Fruit fly (Drosophila melanogaster): Measurements from ENCODE around the gene GstO1.

Gene GstO1

DNA sequence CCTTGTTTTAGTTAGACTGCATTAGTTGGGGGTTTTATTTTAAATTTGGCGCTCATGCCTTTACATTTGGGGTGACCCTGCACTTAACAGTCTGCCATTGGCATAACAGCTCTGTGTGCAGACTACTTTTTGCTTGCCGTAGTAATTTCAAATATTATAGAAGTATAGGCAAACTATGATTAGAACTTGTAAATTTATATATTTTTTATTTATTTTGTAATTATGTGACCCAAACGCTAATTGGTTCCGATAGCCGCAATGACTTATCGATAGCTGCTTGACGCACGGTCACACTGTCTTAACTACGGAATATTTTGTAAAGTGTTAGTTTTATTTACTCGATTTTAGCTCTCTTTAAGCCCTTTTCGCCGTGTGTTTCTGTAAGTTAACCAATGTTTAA, 20.0 kb upstream of the GstO1 start, which contains the start of gene rhea:
TSS of gene rhea (plus strand) at position 292 of the 400 bp plus-strand sequence.
- TF ChIP-seq pan (optimal IDR thresholded peaks at IDR 0.05) (no peak), EcR (GFP tag; optimal IDR thresholded peaks at IDR 0.05) (no peak), Dll (optimal IDR thresholded peaks at IDR 0.05) (no peak), CG8478 (optimal IDR thresholded peaks at IDR 0.05) (no peak), usp (GFP tag; optimal IDR thresholded peaks at IDR 0.05) (no peak), psq (optimal IDR thresholded peaks at IDR 0.05) (no peak)

DNA sequence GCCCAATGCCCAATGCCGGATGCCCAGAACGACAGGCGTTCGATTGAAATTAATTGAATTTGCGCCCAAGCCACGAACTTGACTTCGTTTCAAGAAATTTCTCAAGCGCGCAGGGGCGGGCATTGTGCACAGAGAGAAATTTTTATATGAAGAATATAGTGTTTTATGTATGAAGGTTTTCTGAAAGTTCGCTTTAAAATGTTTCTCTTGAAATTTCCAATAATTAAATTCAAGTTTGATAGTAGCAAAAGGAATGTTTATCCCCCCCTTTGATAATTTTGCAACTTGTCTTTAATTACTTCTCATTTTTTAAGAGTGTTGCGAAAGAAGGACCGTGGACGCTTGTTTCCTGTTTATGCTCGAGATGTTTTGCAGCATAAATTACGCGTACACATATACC, 19.2 kb upstream of the GstO1 start:
- TF ChIP-seq psq (optimal IDR thresholded peaks at IDR 0.05) (no peak), CG8478 (optimal IDR thresholded peaks at IDR 0.05) (no peak), EcR (GFP tag; optimal IDR thresholded peaks at IDR 0.05) (no peak), usp (GFP tag; optimal IDR thresholded peaks at IDR 0.05) (no peak), Dll (optimal IDR thresholded peaks at IDR 0.05) (no peak), pan (optimal IDR thresholded peaks at IDR 0.05) (no peak)

dm6 chr3L:8542213-8542612, 17.5 kb upstream of the GstO1 start:
- TF ChIP-seq CG8478 (optimal IDR thresholded peaks at IDR 0.05) (no peak), Dll (optimal IDR thresholded peaks at IDR 0.05) (no peak), usp (GFP tag; optimal IDR thresholded peaks at IDR 0.05) (no peak), EcR (GFP tag; optimal IDR thresholded peaks at IDR 0.05) (no peak), pan (optimal IDR thresholded peaks at IDR 0.05) (no peak), psq (optimal IDR thresholded peaks at IDR 0.05) (no peak)

- no peak for TF ChIP-seq CG8478 (optimal IDR thresholded peaks at IDR 0.05)
Observed at dm6 chr3L:8541669-8542068, 17.0 kb upstream of the GstO1 start.

DNA sequence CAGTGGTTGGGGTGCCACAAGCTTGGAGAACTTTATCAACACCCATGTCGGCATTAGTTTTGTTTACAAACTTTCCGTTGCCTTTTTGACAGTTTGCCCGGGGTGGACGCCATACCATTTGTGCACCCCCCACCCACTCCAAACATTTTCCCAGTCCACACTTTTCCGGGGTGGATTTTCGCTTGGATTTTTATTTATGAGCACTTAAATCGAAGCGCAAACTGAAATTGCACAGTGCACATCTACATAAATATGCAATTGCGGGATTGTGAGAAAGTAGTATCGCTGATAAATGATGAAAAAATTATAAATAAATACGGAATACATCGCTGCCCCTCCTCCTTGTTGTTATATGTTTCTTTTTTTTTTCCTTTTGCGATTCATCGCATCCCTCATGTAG, 15.8 kb upstream of the GstO1 start:
- no peak for TF ChIP-seq CG8478 (optimal IDR thresholded peaks at IDR 0.05)
- TF ChIP-seq pan (optimal IDR thresholded peaks at IDR 0.05): no peak
- no peak for TF ChIP-seq usp (GFP tag; optimal IDR thresholded peaks at IDR 0.05)
- no peak for TF ChIP-seq psq (optimal IDR thresholded peaks at IDR 0.05)
- TF ChIP-seq Dll (optimal IDR thresholded peaks at IDR 0.05): no peak
- no peak for TF ChIP-seq EcR (GFP tag; optimal IDR thresholded peaks at IDR 0.05)

DNA sequence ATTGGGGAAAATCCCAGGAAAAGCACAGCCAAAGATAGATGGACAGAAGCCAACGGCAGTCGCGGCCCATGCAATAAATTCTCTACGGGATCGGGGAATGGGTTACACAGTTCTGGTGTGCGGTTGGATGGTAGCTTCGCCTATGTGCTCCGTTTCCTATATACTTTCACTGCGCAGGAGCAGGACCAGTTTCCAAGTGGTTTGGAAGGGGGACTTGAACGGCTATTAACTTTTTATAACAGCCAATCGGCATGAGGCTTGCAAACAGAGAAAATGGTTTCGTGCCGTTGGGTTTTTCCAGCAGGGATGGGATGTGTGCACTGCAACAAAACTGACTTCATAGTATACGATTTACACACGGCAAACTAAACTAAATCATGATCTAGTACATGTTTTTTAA, 13.7 kb upstream of the GstO1 start:
- TF ChIP-seq Dll (optimal IDR thresholded peaks at IDR 0.05): no peak
- no peak for TF ChIP-seq CG8478 (optimal IDR thresholded peaks at IDR 0.05)

- no peak for TF ChIP-seq CG8478 (optimal IDR thresholded peaks at IDR 0.05)
- TF ChIP-seq Dll (optimal IDR thresholded peaks at IDR 0.05): no peak
- TF ChIP-seq EcR (GFP tag; optimal IDR thresholded peaks at IDR 0.05): no peak
- no peak for TF ChIP-seq psq (optimal IDR thresholded peaks at IDR 0.05)
- TF ChIP-seq usp (GFP tag; optimal IDR thresholded peaks at IDR 0.05): no peak
- TF ChIP-seq pan (optimal IDR thresholded peaks at IDR 0.05): no peak
Observed at dm6 chr3L:8536387-8536786, 11.7 kb upstream of the GstO1 start.

DNA sequence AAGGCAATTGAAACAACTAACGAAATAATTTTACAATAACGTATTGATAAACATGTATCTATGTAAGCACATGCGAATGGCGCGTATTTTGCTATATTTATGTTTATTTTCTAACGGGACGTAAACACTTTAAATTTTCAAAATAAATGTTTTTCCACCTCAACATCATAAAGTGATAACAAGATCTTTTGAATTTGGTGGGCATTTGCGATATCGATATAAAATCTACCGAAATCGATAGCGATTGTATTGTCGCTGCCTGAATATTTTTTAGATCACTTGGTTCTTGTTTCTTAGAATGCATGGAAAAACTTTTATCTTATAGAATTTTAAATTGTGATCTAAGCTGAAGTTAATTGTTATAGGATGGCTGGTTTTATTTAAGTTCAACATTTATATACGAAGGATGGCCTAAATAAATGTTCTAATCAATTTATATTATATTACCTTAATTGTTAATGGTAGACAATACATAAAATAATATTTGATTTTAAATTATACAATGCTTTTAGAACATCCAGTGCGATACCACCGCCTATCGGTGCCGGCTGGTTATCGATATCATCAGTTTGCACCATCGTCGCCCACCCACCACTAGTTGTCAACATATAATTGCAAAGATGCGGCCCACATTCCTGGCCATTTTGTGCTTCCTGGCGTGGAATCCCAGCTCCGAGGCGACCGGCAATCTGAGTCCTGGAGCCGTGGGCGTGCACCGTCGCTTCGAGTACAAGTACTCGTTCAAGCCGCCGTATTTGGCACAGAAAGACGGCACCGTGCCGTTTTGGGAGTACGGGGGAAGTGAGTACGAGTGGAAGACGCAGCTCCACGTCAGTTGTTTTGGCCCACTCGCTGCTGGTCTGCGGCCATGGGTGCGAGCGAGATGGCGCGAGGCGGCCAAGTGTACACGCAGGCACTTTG, 10.0 kb upstream of the GstO1 start, which contains the start of gene ergic53:
TSS of gene ergic53 (plus strand) at position 592 of the 921 bp plus-strand sequence.
- TF ChIP-seq CG8478 (optimal IDR thresholded peaks at IDR 0.05): no peak
- no peak for TF ChIP-seq psq (optimal IDR thresholded peaks at IDR 0.05)
- TF ChIP-seq Dll (optimal IDR thresholded peaks at IDR 0.05): no peak
- no peak for TF ChIP-seq EcR (GFP tag; optimal IDR thresholded peaks at IDR 0.05)
- no peak for TF ChIP-seq pan (optimal IDR thresholded peaks at IDR 0.05)
- no peak for TF ChIP-seq usp (GFP tag; optimal IDR thresholded peaks at IDR 0.05)

dm6 chr3L:8529701-8530100, 5.0 kb upstream of the GstO1 start:
- TF ChIP-seq EcR (GFP tag; optimal IDR thresholded peaks at IDR 0.05): no peak
- no peak for TF ChIP-seq CG8478 (optimal IDR thresholded peaks at IDR 0.05)
- TF ChIP-seq Dll (optimal IDR thresholded peaks at IDR 0.05): no peak
- TF ChIP-seq usp (GFP tag; optimal IDR thresholded peaks at IDR 0.05): no peak
- no peak for TF ChIP-seq psq (optimal IDR thresholded peaks at IDR 0.05)
- no peak for TF ChIP-seq pan (optimal IDR thresholded peaks at IDR 0.05)

DNA sequence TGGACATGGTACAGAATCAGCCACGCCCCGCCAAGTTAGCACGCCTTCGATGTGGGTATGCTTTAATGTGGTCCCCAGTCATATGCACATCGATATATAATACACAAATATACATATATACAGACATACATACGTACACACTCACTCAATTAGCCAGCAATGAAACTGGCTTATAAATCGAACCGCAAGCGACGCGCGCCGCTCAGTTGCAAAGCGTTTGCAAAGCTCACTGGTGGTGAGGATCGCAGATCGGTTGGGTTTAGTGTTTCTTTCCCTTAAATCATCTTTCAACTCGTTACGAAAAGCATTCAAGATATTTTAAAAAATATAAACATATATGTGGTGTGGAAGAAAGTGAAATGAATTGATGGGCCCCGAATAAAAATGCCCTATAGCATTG, 3.9 kb upstream of the GstO1 start:
- TF ChIP-seq EcR (GFP tag; optimal IDR thresholded peaks at IDR 0.05) (no peak), CG8478 (optimal IDR thresholded peaks at IDR 0.05) (no peak), usp (GFP tag; optimal IDR thresholded peaks at IDR 0.05) (no peak), pan (optimal IDR thresholded peaks at IDR 0.05) (no peak), psq (optimal IDR thresholded peaks at IDR 0.05) (no peak), Dll (optimal IDR thresholded peaks at IDR 0.05) (no peak)

dm6 chr3L:8527829-8528228, 3.2 kb upstream of the GstO1 start:
- TF ChIP-seq Dll (optimal IDR thresholded peaks at IDR 0.05) (no peak), usp (GFP tag; optimal IDR thresholded peaks at IDR 0.05) (no peak), EcR (GFP tag; optimal IDR thresholded peaks at IDR 0.05) (no peak), psq (optimal IDR thresholded peaks at IDR 0.05) (no peak), CG8478 (optimal IDR thresholded peaks at IDR 0.05) (no peak), pan (optimal IDR thresholded peaks at IDR 0.05) (no peak)

dm6 chr3L:8525691-8526421, 1.2 kb upstream of the GstO1 start:
- TF ChIP-seq Dll (optimal IDR thresholded peaks at IDR 0.05) (no peak), usp (GFP tag; optimal IDR thresholded peaks at IDR 0.05) (no peak), CG8478 (optimal IDR thresholded peaks at IDR 0.05) (no peak), pan (optimal IDR thresholded peaks at IDR 0.05) (no peak), psq (optimal IDR thresholded peaks at IDR 0.05) (no peak), EcR (GFP tag; optimal IDR thresholded peaks at IDR 0.05) (no peak)

Measured in whole organism.